Worm (Caenorhabditis elegans) whole organism, early embryonic: ENCODE measurements around the gene C33F10.11.

Experiments
- B0310.2 ChIP-seq: sonication (generic microtip); optimal IDR thresholded peaks from 2 replicates; lab custom pipeline; 2016; ENCODE audit warnings: mild to moderate bottlenecking, missing genetic modification characterization, missing compliant biosample characterization
- ama-1 ChIP-seq: fragments of 150-350 bp; optimal IDR thresholded peaks from 2 replicates; lab custom pipeline; 2014
- ceh-13 ChIP-seq: fragments of 200-800 bp; sonication (Bioruptor generic); optimal IDR thresholded peaks from 2 replicates; lab custom pipeline; 2018; ENCODE audit warnings: mild to moderate bottlenecking, missing genetic modification characterization, missing compliant biosample characterization
- flt-1 ChIP-seq: fragments of 200-800 bp; sonication (Bioruptor generic); IDR thresholded peaks from 2 replicates; pipeline ENCODE4 v1.3.6; 2022; ENCODE audit warnings: missing genetic modification characterization, missing compliant biosample characterization
- scrt-1 ChIP-seq: fragments of 200-800 bp; sonication (Bioruptor generic); IDR thresholded peaks from 2 replicates; pipeline ENCODE4 v1.3.6; 2022; ENCODE audit warnings: missing genetic modification characterization, missing compliant biosample characterization
- sea-1 ChIP-seq: fragments of 200-800 bp; sonication (Bioruptor generic); conservative IDR thresholded peaks from 2 replicates; pipeline ENCODE4 v1.3.6; 2022; ENCODE audit warnings: missing genetic modification characterization, missing compliant biosample characterization
- tbx-11 ChIP-seq: fragments of 200-800 bp; sonication (Bioruptor generic); IDR thresholded peaks from 2 replicates; pipeline ENCODE4 v1.3.6; 2022; ENCODE audit warnings: missing genetic modification characterization, missing compliant biosample characterization

- TF ChIP-seq ceh-13 (GFP tag; lab: Kevin White, UChicago) (no peak), B0310.2 (tag; lab: Kevin White, UChicago) (no peak), scrt-1 (GFP tag; lab: Robert Waterston, UW) (no peak), sea-1 (GFP tag; lab: Robert Waterston, UW) (no peak), ama-1 (no peak), tbx-11 (GFP tag; lab: Robert Waterston, UW) (no peak), flt-1 (GFP tag; lab: Robert Waterston, UW) (no peak)
Measured at ce11 chrII:4811986-4812385, 22.7 kb downstream of the C33F10.11 start, which contains the start of gene rig-6.
